Fruit fly (Drosophila melanogaster): ENCODE measurements around the gene alphaTub84B.

DNA sequence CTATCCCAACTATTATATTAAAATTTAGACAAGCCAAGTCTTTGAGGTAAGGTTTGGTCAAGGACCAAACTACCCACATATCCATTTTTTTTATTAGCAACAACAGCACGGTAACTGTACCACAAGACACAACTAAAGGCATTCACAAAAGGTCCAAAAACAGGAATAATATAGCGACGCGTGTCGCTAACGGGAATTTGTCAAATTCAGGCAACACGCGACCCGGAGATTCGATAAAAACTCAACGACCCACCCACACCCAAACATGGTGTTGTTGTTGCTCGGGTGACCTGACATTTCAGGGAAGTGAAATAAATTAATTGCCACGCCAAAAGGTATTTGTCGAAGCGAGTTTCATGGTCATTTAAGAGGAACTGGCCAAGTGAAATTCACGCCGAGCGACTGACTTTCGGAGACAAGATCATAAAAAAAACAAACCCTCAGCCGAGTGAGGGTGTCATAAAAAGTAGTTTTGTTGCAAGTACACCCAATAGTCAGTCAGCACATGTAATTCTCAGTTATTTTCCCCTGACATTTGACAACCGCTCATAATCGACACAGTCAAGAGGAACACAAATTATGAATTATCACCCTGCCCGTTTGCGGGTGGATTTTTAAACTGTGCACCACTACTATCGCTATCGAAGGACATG lies 24.9 kb downstream of the alphaTub84B start:
- no peak for TF ChIP-seq Blimp-1 (GFP tag; optimal IDR thresholded peaks at IDR 0.05)
- TF ChIP-seq Eip75B (GFP tag; optimal IDR thresholded peaks at IDR 0.05) = no peak
- no peak for TF ChIP-seq Eip93F (GFP tag; optimal IDR thresholded peaks at IDR 0.05)
- no peak for TF ChIP-seq OdsH (GFP tag; optimal IDR thresholded peaks at IDR 0.05)
- TF ChIP-seq svp (GFP tag) = no peak
- no peak for TF ChIP-seq CG3919 (GFP tag; optimal IDR thresholded peaks at IDR 0.05)
- no peak for TF ChIP-seq CG6808 (GFP tag; optimal IDR thresholded peaks at IDR 0.05)
- TF ChIP-seq CG8119 (GFP tag; IDR thresholded peaks at IDR 0.05) = no peak
- TF ChIP-seq fd59A (GFP tag; optimal IDR thresholded peaks at IDR 0.05) = no peak
- no peak for TF ChIP-seq Met (GFP tag; optimal IDR thresholded peaks at IDR 0.05)
- TF ChIP-seq cyc (GFP tag; optimal IDR thresholded peaks at IDR 0.05) = no peak
- no peak for TF ChIP-seq net (GFP tag; optimal IDR thresholded peaks at IDR 0.05)
- TF ChIP-seq Sox102F (GFP tag; optimal IDR thresholded peaks at IDR 0.05) = no peak
- no peak for TF ChIP-seq Ets96B (tag; optimal IDR thresholded peaks at IDR 0.05)

Data from whole organism, prepupa.